Worm (Caenorhabditis elegans) whole organism, L4 larva: ENCODE data around the gene rpb-11.

Experiments used
- F37D6.2 ChIP-seq: sonication (generic microtip); optimal IDR thresholded peaks from 2 replicates; lab custom pipeline; 2016; ENCODE audit warnings: mild to moderate bottlenecking, missing genetic modification characterization, missing compliant biosample characterization
- T20F7.1 ChIP-seq: fragments of 200-800 bp; sonication (Bioruptor generic); optimal IDR thresholded peaks from 2 replicates; lab custom pipeline; 2018; ENCODE audit warnings: mild to moderate bottlenecking, missing genetic modification characterization, missing compliant biosample characterization
- Y75B8A.6 ChIP-seq: fragments of 200-800 bp; sonication (Bioruptor generic); IDR thresholded peaks from 2 replicates; pipeline ENCODE4 v1.3.6; 2022; ENCODE audit warnings: missing genetic modification reagents, missing genetic modification characterization, missing compliant biosample characterization
- aha-1 ChIP-seq: fragments of 150-350 bp; peaks from one replicate; lab custom pipeline; 2014; ENCODE audit warnings: missing biosample characterization, missing genetic modification characterization
- aly-2 ChIP-seq: sonication (generic microtip); optimal IDR thresholded peaks from 2 replicates; lab custom pipeline; 2018; ENCODE audit warnings: missing biosample characterization, missing genetic modification characterization
- attf-4 ChIP-seq: sonication (generic microtip); optimal IDR thresholded peaks from 3 replicates; lab custom pipeline; 2017; ENCODE audit warnings: missing biosample characterization, missing genetic modification characterization
- ceh-20 ChIP-seq: fragments of 200-800 bp; sonication (Bioruptor generic); IDR thresholded peaks from 2 replicates; pipeline ENCODE4 v1.3.6; 2022; ENCODE audit warnings: missing genetic modification reagents, missing genetic modification characterization, missing compliant biosample characterization
- ceh-28 ChIP-seq: fragments of 150-350 bp; optimal IDR thresholded peaks from 2 replicates; lab custom pipeline; 2014; ENCODE audit warnings: missing biosample characterization, missing genetic modification reagents, missing genetic modification characterization
- ceh-82 ChIP-seq: sonication (generic microtip); optimal IDR thresholded peaks from 2 replicates; lab custom pipeline; 2017; ENCODE audit warnings: missing biosample characterization, missing genetic modification characterization
- ctbp-1 ChIP-seq: fragments of 200-800 bp; sonication (Bioruptor generic); IDR thresholded peaks from 2 replicates; pipeline ENCODE4 v1.3.6; 2022; ENCODE audit warnings: missing genetic modification reagents, missing genetic modification characterization, missing compliant biosample characterization
- daf-16 ChIP-seq, 3 experiments: sonication (generic microtip); optimal IDR thresholded peaks; 2 replicates each; lab custom pipeline; 2016 to 2017; ENCODE audit warnings: missing genetic modification characterization in 3 of 3, missing genetic modification reagents in 3 of 3, mild to moderate bottlenecking in 2 of 3, missing compliant biosample characterization in 2 of 3, missing biosample characterization in 1 of 3, moderate library complexity in 1 of 3
- daf-8 ChIP-seq: fragments of 200-800 bp; sonication (Bioruptor generic); IDR thresholded peaks from 2 replicates; pipeline ENCODE4 v1.3.6; 2022; ENCODE audit warnings: missing genetic modification characterization, missing compliant biosample characterization
- dmd-8 ChIP-seq: fragments of 200-800 bp; sonication (Bioruptor generic); IDR thresholded peaks from 2 replicates; pipeline ENCODE4 v1.3.6; 2022; ENCODE audit warnings: missing genetic modification characterization, missing compliant biosample characterization
- dpl-1 ChIP-seq: fragments of 150-350 bp; optimal IDR thresholded peaks from 2 replicates; lab custom pipeline; 2014; ENCODE audit warnings: missing biosample characterization, missing genetic modification reagents, missing genetic modification characterization
- duxl-1 ChIP-seq: sonication (generic microtip); optimal IDR thresholded peaks from 2 replicates; lab custom pipeline; 2016; ENCODE audit warnings: mild to moderate bottlenecking, missing genetic modification characterization, moderate library complexity, missing compliant biosample characterization; ENCODE audit not compliant: poor library complexity
- egl-27 ChIP-seq: sonication (generic microtip); optimal IDR thresholded peaks from 3 replicates; lab custom pipeline; 2017; ENCODE audit warnings: missing biosample characterization, missing genetic modification reagents, missing genetic modification characterization
- fkh-10 ChIP-seq: fragments of 150-350 bp; optimal IDR thresholded peaks from 2 replicates; lab custom pipeline; 2014; ENCODE audit warnings: missing biosample characterization, missing genetic modification reagents, missing genetic modification characterization
- hif-1 ChIP-seq, 2 experiments: sonication (generic microtip); optimal IDR thresholded peaks; 2 replicates each; lab custom pipeline; 2016 to 2017; ENCODE audit warnings: missing compliant biosample characterization in 2 of 2, missing genetic modification characterization in 2 of 2, missing genetic modification reagents in 2 of 2, missing genotype in 2 of 2, mild to moderate bottlenecking in 1 of 2
- hlh-11 ChIP-seq: fragments of 200-800 bp; sonication (Bioruptor generic); optimal IDR thresholded peaks from 2 replicates; lab custom pipeline; 2018; ENCODE audit warnings: mild to moderate bottlenecking, missing genetic modification characterization, missing compliant biosample characterization
- hmg-1.1 ChIP-seq: fragments of 200-800 bp; sonication (Bioruptor generic); IDR thresholded peaks from 2 replicates; pipeline ENCODE4 v1.3.6; 2022; ENCODE audit warnings: missing genetic modification reagents, missing genetic modification characterization, missing compliant biosample characterization
- lin-1 ChIP-seq: fragments of 200-800 bp; sonication (Bioruptor generic); IDR thresholded peaks from 2 replicates; pipeline ENCODE4 v1.3.6; 2022; ENCODE audit warnings: missing genetic modification reagents, missing genetic modification characterization, missing compliant biosample characterization
- lin-13 ChIP-seq: fragments of 150-350 bp; optimal IDR thresholded peaks from 2 replicates; lab custom pipeline; 2014; ENCODE audit warnings: missing biosample characterization, missing genetic modification reagents, missing genetic modification characterization
- lin-29 ChIP-seq: fragments of 200-800 bp; sonication (Bioruptor generic); IDR thresholded peaks from 2 replicates; pipeline ENCODE4 v1.3.6; 2022; ENCODE audit warnings: missing genetic modification reagents, missing genetic modification characterization, missing compliant biosample characterization
- lin-38 ChIP-seq: fragments of 200-800 bp; sonication (Bioruptor generic); IDR thresholded peaks from 2 replicates; pipeline ENCODE4 v1.3.6; 2022; ENCODE audit warnings: missing genetic modification reagents, missing genetic modification characterization, missing compliant biosample characterization
- lir-3 ChIP-seq: sonication (generic microtip); optimal IDR thresholded peaks from 2 replicates; lab custom pipeline; 2016; ENCODE audit warnings: mild to moderate bottlenecking, missing genetic modification characterization, missing compliant biosample characterization
- lsy-2 ChIP-seq, 2 experiments: fragments of 150-350 bp in 1 of 2; sonication (generic microtip) in 1 of 2; optimal IDR thresholded peaks; 2 replicates each; lab custom pipeline; 2014 to 2017; ENCODE audit warnings: missing biosample characterization in 2 of 2, missing genetic modification characterization in 2 of 2
- madf-5 ChIP-seq, 2 experiments: fragments of 200-800 bp; sonication (Bioruptor generic); IDR thresholded peaks; 2 replicates each; pipeline ENCODE4 v1.3.6; 2022; ENCODE audit warnings: missing compliant biosample characterization in 2 of 2, missing genetic modification characterization in 2 of 2
- mdl-1 ChIP-seq, 2 experiments: fragments of 150-350 bp in 1 of 2; sonication (generic microtip) in 1 of 2; optimal IDR thresholded peaks; 2 replicates each; lab custom pipeline; 2014 to 2017; ENCODE audit warnings: missing biosample characterization in 2 of 2, missing genetic modification characterization in 2 of 2
- mes-2 ChIP-seq: sonication (generic microtip); optimal IDR thresholded peaks from 2 replicates; lab custom pipeline; 2016; ENCODE audit warnings: missing genotype, mild to moderate bottlenecking, missing genetic modification characterization, missing compliant biosample characterization; ENCODE audit not compliant: poor library complexity, severe bottlenecking
- mxl-2 ChIP-seq: fragments of 200-800 bp; sonication (Bioruptor generic); conservative IDR thresholded peaks from 2 replicates; pipeline ENCODE4 v1.3.6; 2022; ENCODE audit warnings: missing genetic modification reagents, missing genetic modification characterization, missing compliant biosample characterization
- mxl-3 ChIP-seq: fragments of 200-800 bp; sonication (Bioruptor generic); optimal IDR thresholded peaks from 2 replicates; lab custom pipeline; 2018; ENCODE audit warnings: mild to moderate bottlenecking, missing genetic modification characterization, missing compliant biosample characterization
- nhr-102 ChIP-seq: sonication (generic microtip); optimal IDR thresholded peaks from 2 replicates; lab custom pipeline; 2016; ENCODE audit warnings: mild to moderate bottlenecking, missing genetic modification characterization, moderate library complexity, missing compliant biosample characterization
- nhr-11 ChIP-seq: fragments of 150-350 bp; optimal IDR thresholded peaks from 2 replicates; lab custom pipeline; 2014; ENCODE audit warnings: missing biosample characterization, missing genetic modification characterization
- nhr-28 ChIP-seq: fragments of 150-350 bp; optimal IDR thresholded peaks from 2 replicates; lab custom pipeline; 2014; ENCODE audit warnings: missing biosample characterization, missing genetic modification characterization
- nhr-42 ChIP-seq: fragments of 200-800 bp; sonication (Bioruptor generic); IDR thresholded peaks from 2 replicates; pipeline ENCODE4 v1.3.6; 2022; ENCODE audit warnings: missing genetic modification characterization, missing compliant biosample characterization
- nhr-48 ChIP-seq: sonication (generic microtip); optimal IDR thresholded peaks from 2 replicates; lab custom pipeline; 2016; ENCODE audit warnings: mild to moderate bottlenecking, missing genetic modification characterization, missing compliant biosample characterization
- pqm-1 ChIP-seq: sonication (generic microtip); optimal IDR thresholded peaks from 2 replicates; lab custom pipeline; 2017; ENCODE audit warnings: missing biosample characterization, missing genetic modification characterization
- rbr-2 ChIP-seq: sonication (generic microtip); optimal IDR thresholded peaks from 2 replicates; lab custom pipeline; 2016; ENCODE audit warnings: missing genotype, missing genetic modification characterization, missing compliant biosample characterization
- saeg-2 ChIP-seq: fragments of 200-800 bp; sonication (Bioruptor generic); IDR thresholded peaks from 2 replicates; pipeline ENCODE4 v1.3.6; 2022; ENCODE audit warnings: missing genetic modification reagents, missing genetic modification characterization, missing compliant biosample characterization
- snpc-4 ChIP-seq: fragments of 150-350 bp; optimal IDR thresholded peaks from 2 replicates; lab custom pipeline; 2014; ENCODE audit warnings: missing biosample characterization, missing genetic modification characterization
- spr-1 ChIP-seq: sonication (generic microtip); optimal IDR thresholded peaks from 2 replicates; lab custom pipeline; 2016; ENCODE audit warnings: mild to moderate bottlenecking, missing genetic modification characterization, missing compliant biosample characterization
- tag-97 ChIP-seq: fragments of 200-800 bp; sonication (Bioruptor generic); IDR thresholded peaks from 2 replicates; pipeline ENCODE4 v1.3.6; 2022; ENCODE audit warnings: missing genetic modification characterization, missing compliant biosample characterization
- unc-130 ChIP-seq: sonication (generic microtip); optimal IDR thresholded peaks from 2 replicates; lab custom pipeline; 2016; ENCODE audit warnings: missing genetic modification reagents, missing genetic modification characterization, missing compliant biosample characterization
- unc-39 ChIP-seq: sonication (generic microtip); optimal IDR thresholded peaks from 2 replicates; lab custom pipeline; 2017; ENCODE audit warnings: missing biosample characterization, missing genetic modification characterization
- vab-7 ChIP-seq: fragments of 200-800 bp; sonication (Bioruptor generic); IDR thresholded peaks from 2 replicates; pipeline ENCODE4 v1.3.6; 2022; ENCODE audit warnings: missing genetic modification reagents, missing genetic modification characterization, missing compliant biosample characterization
- zag-1 ChIP-seq: fragments of 150-350 bp; optimal IDR thresholded peaks from 2 replicates; lab custom pipeline; 2014; ENCODE audit warnings: missing biosample characterization, missing genetic modification characterization
- ztf-7 ChIP-seq: fragments of 150-350 bp; optimal IDR thresholded peaks from 2 replicates; lab custom pipeline; 2014; ENCODE audit warnings: missing biosample characterization, missing genetic modification characterization

rpb-11 gene

ce11 chrII:14042836-14043604 is 16.9 kb upstream of the rpb-11 start (continued):
- TF ChIP-seq ceh-28 (tag; lab: Kevin White, UChicago) (no peak), lir-3 (no peak), unc-130 (no peak), aly-2 (tag; lab: Kevin White, UChicago) (no peak), tag-97 (GFP tag; lab: Robert Waterston, UW) (no peak), Y75B8A.6 (GFP tag; lab: Robert Waterston, UW) (no peak), lin-1 (GFP tag; lab: Robert Waterston, UW) (no peak), dpl-1 (GFP tag; lab: Kevin White, UChicago) (no peak), rbr-2 (no peak), lin-29 (no peak), pqm-1 (tag; lab: Kevin White, UChicago) (peak; percentile 33), nhr-42 (no peak), lin-13 (GFP tag; lab: Kevin White, UChicago) (peak; percentile 38), unc-39 (tag; lab: Kevin White, UChicago) (no peak), lin-38 (GFP tag; lab: Robert Waterston, UW) (no peak), spr-1 (tag; lab: Kevin White, UChicago) (no peak), vab-7 (GFP tag; lab: Robert Waterston, UW) (no peak), snpc-4 (tag; lab: Kevin White, UChicago) (no peak)

DNA sequence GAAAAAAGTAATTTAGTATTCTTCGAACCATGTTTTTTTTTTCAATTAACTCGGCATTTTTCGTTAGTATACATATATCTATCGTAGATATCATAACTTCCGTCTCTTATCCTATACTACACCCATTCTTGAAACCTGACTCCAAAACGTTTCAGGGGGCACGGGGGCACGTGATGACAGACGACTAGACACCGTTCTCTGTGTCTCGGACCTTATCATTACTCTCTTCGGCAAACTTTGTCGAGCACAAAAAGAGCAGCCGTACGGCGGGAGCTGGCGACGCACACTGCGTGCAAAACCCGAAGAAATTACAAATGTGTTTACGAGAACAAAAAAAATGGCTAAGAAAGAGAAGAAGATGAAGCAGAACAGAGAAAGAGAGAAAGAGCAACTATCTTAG is 15.7 kb upstream of the rpb-11 start:
- peak in 1 of 2 experiments; percentile 40 for TF ChIP-seq daf-16 (GFP tag; optimal IDR thresholded peaks at IDR 0.05; lab: Kevin White, UChicago)
- peak; percentile 95 for TF ChIP-seq daf-16 (tag; optimal IDR thresholded peaks at IDR 0.05; lab: Kevin White, UChicago)
- peak; percentile 99 for TF ChIP-seq aha-1
- no peak for TF ChIP-seq saeg-2 (GFP tag; lab: Robert Waterston, UW)
- no peak for TF ChIP-seq daf-8 (GFP tag; lab: Robert Waterston, UW)
- TF ChIP-seq rbr-2: peak; percentile 55
- TF ChIP-seq mdl-1 (tag; optimal IDR thresholded peaks at IDR 0.05; lab: Kevin White, UChicago): peak; percentile 64 to 93
- peak; percentile 71 for TF ChIP-seq fkh-10 (GFP tag; lab: Kevin White, UChicago)
- TF ChIP-seq ctbp-1: peak; percentile 76
- no peak for TF ChIP-seq mxl-2 (GFP tag; lab: Robert Waterston, UW)
- no peak for TF ChIP-seq dmd-8 (GFP tag; lab: Robert Waterston, UW)
- TF ChIP-seq duxl-1 (tag; lab: Kevin White, UChicago): no peak
- TF ChIP-seq egl-27 (tag; lab: Kevin White, UChicago): no peak
- TF ChIP-seq F37D6.2 (tag; lab: Kevin White, UChicago): peak; percentile 49
- TF ChIP-seq unc-130: no peak
- no peak for TF ChIP-seq ceh-20
- TF ChIP-seq nhr-11 (tag; lab: Kevin White, UChicago): peak; percentile 91
- peak; percentile 62 for TF ChIP-seq nhr-102
- peak; percentile 64 for TF ChIP-seq mes-2
- TF ChIP-seq ceh-82 (tag; lab: Kevin White, UChicago): no peak
- peak; percentile 49 for TF ChIP-seq T20F7.1 (GFP tag; lab: Kevin White, UChicago)
- TF ChIP-seq dpl-1 (GFP tag; lab: Kevin White, UChicago): peak; percentile 34
- TF ChIP-seq nhr-28: peak; percentile 92
- TF ChIP-seq attf-4: no peak
- TF ChIP-seq hif-1 (tag; optimal IDR thresholded peaks at IDR 0.05; lab: Kevin White, UChicago): peak; percentile 72 to 97
- TF ChIP-seq lin-13 (GFP tag; lab: Kevin White, UChicago): peak; percentile 52
- TF ChIP-seq madf-5 (GFP tag; IDR thresholded peaks at IDR 0.05; lab: Robert Waterston, UW): 0 out of 4 replicates have a peak, but pooled peaks of 1 of the 2 experiments have one; percentile 41
- TF ChIP-seq nhr-48 (tag; lab: Kevin White, UChicago): peak; percentile 87
- TF ChIP-seq aly-2 (tag; lab: Kevin White, UChicago): no peak
- peak; percentile 40 for TF ChIP-seq lin-38 (GFP tag; lab: Robert Waterston, UW)
- peak; percentile 93 for TF ChIP-seq hlh-11 (tag; lab: Kevin White, UChicago)
- no peak for TF ChIP-seq zag-1 (tag; lab: Kevin White, UChicago)
- peak; percentile 30 for TF ChIP-seq ztf-7 (tag; lab: Kevin White, UChicago)
- peak; percentile 63 for TF ChIP-seq mxl-3 (GFP tag; lab: Kevin White, UChicago)
- peak; percentile 67; the same call in 1 of the 2 replicates for TF ChIP-seq hmg-1.1
- no peak for TF ChIP-seq pqm-1 (tag; lab: Kevin White, UChicago)
- peak in 1 of 2 experiments; percentile 84 for TF ChIP-seq lsy-2 (tag; optimal IDR thresholded peaks at IDR 0.05; lab: Kevin White, UChicago)
